Fruit fly (Drosophila melanogaster) Kc167 (cell line): ENCODE data around the gene CG17597.

Source experiments
- Myc ChIP-seq: fragments of >200 bp; optimal IDR thresholded peaks from 2 replicates; lab custom pipeline; 2017; ENCODE audit warnings: missing external identifiers
- Sin3A ChIP-seq: fragments of >200 bp; optimal IDR thresholded peaks from 2 replicates; lab custom pipeline; 2018; ENCODE audit warnings: missing external identifiers
- h ChIP-seq: fragments of >200 bp; optimal IDR thresholded peaks from 3 replicates; lab custom pipeline; 2018; ENCODE audit warnings: missing external identifiers
- insv ChIP-seq: fragments of >200 bp; optimal IDR thresholded peaks from 3 replicates; lab custom pipeline; 2018; ENCODE audit warnings: missing external identifiers
- psq ChIP-seq: fragments of >200 bp; optimal IDR thresholded peaks from 2 replicates; lab custom pipeline; 2017; ENCODE audit warnings: missing external identifiers
- ttk ChIP-seq: sonication (Bioruptor generic); optimal IDR thresholded peaks from 2 replicates; lab custom pipeline; 2017; ENCODE audit warnings: missing external identifiers

The CG17597 gene

dm6 chr2L:18852249-18852648, 21.3 kb upstream of the CG17597 start:
- TF ChIP-seq ttk (lab: Kevin White, UChicago) (no peak), Myc (lab: Kevin White, UChicago) (no peak), insv (lab: Kevin White, UChicago) (no peak), h (no peak), psq (lab: Kevin White, UChicago) (no peak), Sin3A (lab: Kevin White, UChicago) (no peak)

DNA sequence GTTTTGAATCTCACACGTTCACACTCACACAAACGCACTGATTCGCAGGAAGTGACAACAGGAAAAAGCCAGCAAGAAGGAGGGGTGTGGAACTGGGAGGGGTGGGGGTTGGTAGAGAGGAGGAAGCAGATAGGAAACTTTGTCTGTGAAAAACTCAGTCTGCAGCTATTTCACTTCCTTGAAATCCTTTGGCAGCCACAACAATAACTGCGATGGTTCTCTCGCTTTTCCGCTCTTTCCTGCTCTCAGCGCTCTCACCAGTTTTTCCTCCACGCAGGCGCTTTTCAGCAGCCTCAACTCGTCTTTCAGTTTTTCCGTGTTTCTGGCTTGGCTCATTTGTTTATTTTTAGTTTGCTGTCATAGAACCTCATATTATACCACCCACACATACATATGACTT, 15.9 kb upstream of the CG17597 start:
- TF ChIP-seq Myc (lab: Kevin White, UChicago) (no peak), h (no peak)

dm6 chr2L:18846175-18846574, 15.2 kb upstream of the CG17597 start:
- no peak for TF ChIP-seq Sin3A (lab: Kevin White, UChicago)
- TF ChIP-seq psq (lab: Kevin White, UChicago): no peak
- no peak for TF ChIP-seq Myc (lab: Kevin White, UChicago)
- no peak for TF ChIP-seq insv (lab: Kevin White, UChicago)
- TF ChIP-seq ttk (lab: Kevin White, UChicago): no peak
- TF ChIP-seq h: no peak

dm6 chr2L:18844917-18845509, 14.1 kb upstream of the CG17597 start, which contains the start of gene CG17321:
TSS of gene CG17321 (plus strand) at chr2L:18845184.
- TF ChIP-seq ttk (lab: Kevin White, UChicago) (no peak), psq (lab: Kevin White, UChicago) (no peak), insv (lab: Kevin White, UChicago) (no peak), Sin3A (lab: Kevin White, UChicago) (no peak), Myc (lab: Kevin White, UChicago) (no peak), h (no peak)

DNA sequence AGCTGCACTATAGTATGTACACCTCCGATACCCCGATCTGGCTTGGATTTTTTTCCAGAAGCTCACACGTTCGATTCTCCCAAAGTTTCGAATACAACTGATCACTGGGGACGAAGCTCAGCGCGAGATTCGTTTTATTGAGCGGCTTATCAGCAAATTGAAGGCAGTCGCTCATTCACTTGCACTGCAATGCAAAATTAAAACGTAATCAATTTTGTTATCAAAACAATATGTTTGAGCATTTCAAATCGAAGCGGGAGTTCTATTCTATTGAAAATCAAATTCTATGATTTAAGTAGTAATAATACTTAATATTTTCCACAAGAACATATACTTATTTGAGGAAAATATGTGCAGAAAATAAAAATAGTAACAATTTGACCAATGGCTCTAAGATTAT, 13.5 kb upstream of the CG17597 start, which contains the start of gene CG33120:
Gene CG33120 (minus strand): TSS at position 101 of the 400 bp plus-strand sequence.
- TF ChIP-seq insv (lab: Kevin White, UChicago): no peak
- no peak for TF ChIP-seq h
- no peak for TF ChIP-seq psq (lab: Kevin White, UChicago)
- TF ChIP-seq Myc (lab: Kevin White, UChicago): no peak
- no peak for TF ChIP-seq Sin3A (lab: Kevin White, UChicago)
- no peak for TF ChIP-seq ttk (lab: Kevin White, UChicago)

DNA sequence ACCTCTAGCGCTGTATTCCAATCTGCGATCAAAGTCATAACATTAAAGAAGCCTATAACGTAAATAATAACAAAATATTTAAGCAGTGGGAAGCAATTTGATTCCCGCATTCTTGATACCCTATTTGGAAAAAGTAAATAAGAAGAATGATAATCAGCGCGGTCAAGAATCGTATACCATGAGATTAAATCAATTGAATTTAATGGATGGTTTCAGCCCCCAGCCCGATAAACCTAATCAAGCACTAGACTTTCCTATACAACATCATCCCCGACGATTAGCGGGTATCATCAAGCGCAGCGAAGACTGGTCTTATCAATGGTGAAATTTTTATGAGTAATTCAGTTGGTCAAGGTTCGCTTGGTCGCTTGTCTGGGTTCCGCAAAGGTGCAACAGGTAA, 12.6 kb upstream of the CG17597 start:
- TF ChIP-seq ttk (lab: Kevin White, UChicago) (no peak), insv (lab: Kevin White, UChicago) (no peak), Myc (lab: Kevin White, UChicago) (no peak), psq (lab: Kevin White, UChicago) (no peak), h (no peak), Sin3A (lab: Kevin White, UChicago) (no peak)

DNA sequence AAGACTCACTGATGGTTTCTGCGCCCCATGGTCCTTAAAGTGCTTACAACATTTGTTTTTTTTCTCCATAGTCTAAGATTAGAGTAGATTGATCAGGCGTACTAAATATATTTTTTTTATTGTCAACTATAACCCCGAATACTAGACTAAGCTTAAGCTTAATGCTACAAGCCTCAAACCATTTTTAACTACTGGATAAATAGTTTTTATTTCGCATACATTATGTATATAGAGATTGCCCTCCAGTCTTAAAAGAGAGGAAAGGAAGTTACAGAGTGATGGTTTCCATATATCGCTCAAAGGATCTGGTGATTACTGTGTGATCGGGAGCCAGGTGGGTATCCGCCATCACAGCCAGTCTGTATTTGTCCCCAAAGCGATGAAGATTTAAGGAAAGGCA, 10.3 kb upstream of the CG17597 start, which contains the start of gene CG31752:
Gene CG31752 (minus strand): TSS at position 101 of the 400 bp plus-strand sequence.
- no peak for TF ChIP-seq h
- no peak for TF ChIP-seq psq (lab: Kevin White, UChicago)
- TF ChIP-seq Sin3A (lab: Kevin White, UChicago): no peak
- no peak for TF ChIP-seq ttk (lab: Kevin White, UChicago)
- no peak for TF ChIP-seq Myc (lab: Kevin White, UChicago)
- TF ChIP-seq insv (lab: Kevin White, UChicago): no peak

dm6 chr2L:18839143-18839872, 8.4 kb upstream of the CG17597 start, which contains the start of gene CG10600:
TSS of gene CG10600 (minus strand) at chr2L:18839679.
- TF ChIP-seq insv (lab: Kevin White, UChicago) (no peak), h (no peak), ttk (lab: Kevin White, UChicago) (no peak), Sin3A (lab: Kevin White, UChicago) (no peak), Myc (lab: Kevin White, UChicago) (no peak), psq (lab: Kevin White, UChicago) (no peak)

DNA sequence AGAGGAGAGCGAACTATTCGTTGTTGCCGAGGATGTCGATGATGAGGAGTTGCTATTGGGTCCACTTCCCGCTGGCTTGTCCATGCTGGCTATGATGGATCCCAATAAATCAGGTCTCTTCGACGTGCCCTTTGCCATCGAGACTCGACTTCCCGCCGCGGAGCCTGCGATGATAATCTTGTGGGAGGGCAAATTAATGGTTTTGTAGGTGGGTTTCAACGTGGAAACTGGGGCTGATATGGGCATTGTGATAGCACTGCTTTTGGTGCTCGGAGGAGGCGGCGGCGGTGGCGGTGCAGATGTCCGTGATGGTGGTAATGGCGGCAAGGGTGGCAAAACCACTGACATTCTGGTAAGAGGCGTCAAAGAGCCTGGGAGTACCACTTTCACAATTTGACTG, 3.6 kb upstream of the CG17597 start:
- TF ChIP-seq Sin3A (lab: Kevin White, UChicago) (no peak), insv (lab: Kevin White, UChicago) (no peak), h (no peak), psq (lab: Kevin White, UChicago) (no peak), Myc (lab: Kevin White, UChicago) (no peak), ttk (lab: Kevin White, UChicago) (no peak)

dm6 chr2L:18826496-18827008, 4.4 kb downstream of the CG17597 start, which contains the start of gene Ugt36E1:
TSS of gene Ugt36E1 (plus strand) at chr2L:18826770.
- TF ChIP-seq Myc (lab: Kevin White, UChicago) (no peak), ttk (lab: Kevin White, UChicago) (no peak), insv (lab: Kevin White, UChicago) (no peak), psq (lab: Kevin White, UChicago) (no peak), Sin3A (lab: Kevin White, UChicago) (no peak), h (no peak)

- TF ChIP-seq h (no peak), ttk (lab: Kevin White, UChicago) (no peak), insv (lab: Kevin White, UChicago) (no peak), Myc (lab: Kevin White, UChicago) (no peak), Sin3A (lab: Kevin White, UChicago) (no peak), psq (lab: Kevin White, UChicago) (no peak)
Measured at dm6 chr2L:18823243-18823803, 7.6 kb downstream of the CG17597 start, which contains the start of gene Ugt36D1. TSS of gene Ugt36D1 (plus strand) at chr2L:18823548.
